Fruit fly (Drosophila melanogaster) whole organism, adult: ENCODE results near the gene blp.

Source experiments
- CG1620 ChIP-seq: fragments of 200-800 bp; sonication (Bioruptor generic); optimal IDR thresholded peaks from 2 replicates; lab custom pipeline; 2016; ENCODE audit warnings: missing biosample characterization, missing genetic modification characterization
- CG7101 ChIP-seq: fragments of 200-800 bp; sonication (Bioruptor generic); optimal IDR thresholded peaks from 2 replicates; lab custom pipeline; 2018; ENCODE audit warnings: missing biosample characterization, mild to moderate bottlenecking, missing genetic modification characterization, moderate library complexity
- Clk ChIP-seq: fragments of 200-800 bp; sonication (Bioruptor generic); optimal IDR thresholded peaks from 2 replicates; lab custom pipeline; 2017; ENCODE audit warnings: missing biosample characterization, missing genetic modification characterization
- cic ChIP-seq: fragments of 200-800 bp; sonication (Bioruptor generic); optimal IDR thresholded peaks from 2 replicates; lab custom pipeline; 2017; ENCODE audit warnings: missing biosample characterization, mild to moderate bottlenecking, missing genetic modification characterization, moderate library complexity
- pad ChIP-seq: fragments of 200-800 bp; sonication (Bioruptor generic); optimal IDR thresholded peaks from 3 replicates; lab custom pipeline; 2017; ENCODE audit warnings: missing biosample characterization, missing genetic modification characterization, mild to moderate bottlenecking, moderate library complexity, missing genetic modification reagents

DNA sequence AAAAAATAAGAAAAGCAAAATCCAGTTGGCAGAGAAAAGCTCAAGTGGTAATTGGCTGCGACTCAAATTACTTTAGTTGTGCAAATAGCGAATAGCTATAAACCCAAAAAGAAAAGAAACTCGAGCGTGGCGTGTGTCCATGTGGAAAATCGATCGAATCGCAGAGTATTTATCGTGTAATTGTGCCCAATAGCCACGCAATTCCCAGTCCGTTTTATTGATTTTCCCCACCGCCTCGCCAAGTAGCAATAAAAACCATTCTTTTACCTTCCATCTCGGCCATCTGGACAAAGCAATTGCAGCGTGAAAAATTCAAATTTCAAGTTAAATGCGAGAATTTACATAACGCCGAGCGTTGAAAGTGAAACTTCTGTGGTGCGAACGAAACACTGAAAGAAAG, 1.9 kb downstream of the blp start:
- TF ChIP-seq pad, result no peak
- no peak for TF ChIP-seq CG1620 (GFP tag; lab: Kevin White, UChicago)
- no peak for TF ChIP-seq cic (GFP tag; lab: Kevin White, UChicago)
- no peak for TF ChIP-seq CG7101 (tag; lab: Kevin White, UChicago)
- no peak for TF ChIP-seq Clk (GFP tag; lab: Kevin White, UChicago)
